Worm (Caenorhabditis elegans): ENCODE results near the gene misc-1.

DNA sequence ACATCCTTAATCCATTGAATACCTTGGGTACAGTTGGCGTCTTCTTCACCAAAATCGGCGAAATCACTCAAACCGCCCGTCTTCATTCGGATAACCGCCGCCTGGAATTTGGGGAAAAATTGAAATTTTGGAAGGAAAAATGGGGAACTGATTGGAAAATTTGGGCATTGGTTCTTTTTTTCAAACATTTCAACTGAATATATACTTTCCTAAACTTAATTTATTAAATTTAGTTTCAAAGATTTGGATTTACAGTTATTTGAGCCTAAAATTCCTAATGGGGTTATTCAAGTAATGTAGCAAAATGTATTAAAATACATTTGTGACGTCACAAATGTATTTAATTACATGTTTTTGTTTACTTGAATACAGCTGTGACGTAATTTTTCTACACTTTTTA, 48.7 kb upstream of the misc-1 start, which contains the start of gene laat-1:
- TF ChIP-seq nhr-90 (tag; optimal IDR thresholded peaks at IDR 0.05): no peak
- TF ChIP-seq lin-54 (GFP tag; optimal IDR thresholded peaks at IDR 0.05): no peak
- TF ChIP-seq unc-62 (GFP tag; optimal IDR thresholded peaks at IDR 0.05): no peak
- TF ChIP-seq dpl-1 (GFP tag; optimal IDR thresholded peaks at IDR 0.05): no peak
- no peak for TF ChIP-seq F52B5.7 (tag; optimal IDR thresholded peaks at IDR 0.05)
- no peak for TF ChIP-seq ama-1 (optimal IDR thresholded peaks at IDR 0.05)
- TF ChIP-seq ama-1 (GFP tag; optimal IDR thresholded peaks at IDR 0.05): no peak
- TF ChIP-seq madf-10 (tag; optimal IDR thresholded peaks at IDR 0.05): no peak

All from whole organism, young adult.